Worm (Caenorhabditis elegans) whole organism, late embryonic: ENCODE data around the gene bud-13.

ENCODE experiments used
- lin-11 ChIP-seq: fragments of 200-800 bp; sonication (Bioruptor generic); optimal IDR thresholded peaks from 2 replicates; lab custom pipeline; 2018; ENCODE audit warnings: mild to moderate bottlenecking, missing genetic modification characterization, missing compliant biosample characterization
- nfya-1 ChIP-seq: sonication (generic microtip); optimal IDR thresholded peaks from 2 replicates; lab custom pipeline; 2017; ENCODE audit warnings: missing genetic modification characterization, mild to moderate bottlenecking, missing compliant biosample characterization, antibody characterized with exemption, moderate library complexity

ce11 chrIII:8983811-8984210, 16.3 kb upstream of the bud-13 start:
- TF ChIP-seq nfya-1 (tag; lab: Kevin White, UChicago), result no peak
- TF ChIP-seq lin-11 (tag; lab: Kevin White, UChicago), result no peak
